Worm (Caenorhabditis elegans) whole organism, L2 larva: ENCODE results near the gene F55G7.3.

Experiments used
- C34F6.9 ChIP-seq: fragments of 150-350 bp; optimal IDR thresholded peaks from 2 replicates; lab custom pipeline; 2014; ENCODE audit warnings: missing biosample characterization, missing genetic modification characterization
- F13H6.1 ChIP-seq: sonication (generic microtip); optimal IDR thresholded peaks from 2 replicates; lab custom pipeline; 2016; ENCODE audit warnings: missing genetic modification characterization, missing compliant biosample characterization
- R02D3.7 ChIP-seq: fragments of 150-350 bp; optimal IDR thresholded peaks from 2 replicates; lab custom pipeline; 2014; ENCODE audit warnings: missing biosample characterization, missing genetic modification characterization
- Y55F3AM.14 ChIP-seq: fragments of 200-800 bp; sonication (Bioruptor generic); optimal IDR thresholded peaks from 2 replicates; lab custom pipeline; 2018; ENCODE audit warnings: mild to moderate bottlenecking, missing genetic modification characterization, missing compliant biosample characterization
- ZK546.5 ChIP-seq: sonication (generic microtip); optimal IDR thresholded peaks from 2 replicates; lab custom pipeline; 2017; ENCODE audit warnings: missing biosample characterization, missing genetic modification characterization
- alr-1 ChIP-seq: fragments of 150-350 bp; optimal IDR thresholded peaks from 2 replicates; lab custom pipeline; 2014; ENCODE audit warnings: missing biosample characterization, missing genetic modification characterization
- aly-2 ChIP-seq: fragments of 150-350 bp; optimal IDR thresholded peaks from 2 replicates; lab custom pipeline; 2014; ENCODE audit warnings: missing biosample characterization, missing genetic modification characterization
- ama-1 ChIP-seq: fragments of 150-350 bp; optimal IDR thresholded peaks from 2 replicates; lab custom pipeline; 2018; ENCODE audit warnings: inconsistent platforms
- blmp-1 ChIP-seq: sonication (generic microtip); optimal IDR thresholded peaks from 2 replicates; lab custom pipeline; 2017; ENCODE audit warnings: missing genetic modification characterization, mild to moderate bottlenecking, missing compliant biosample characterization, antibody characterized with exemption, moderate library complexity; ENCODE audit not compliant: insufficient read depth
- ceh-16 ChIP-seq: fragments of 150-350 bp; optimal IDR thresholded peaks from 2 replicates; lab custom pipeline; 2014; ENCODE audit warnings: missing biosample characterization, missing genetic modification characterization
- ceh-82 ChIP-seq: fragments of 150-350 bp; optimal IDR thresholded peaks from 2 replicates; lab custom pipeline; 2014; ENCODE audit warnings: missing biosample characterization, missing genetic modification characterization
- crh-2 ChIP-seq: sonication (generic microtip); optimal IDR thresholded peaks from 2 replicates; lab custom pipeline; 2017; ENCODE audit warnings: missing biosample characterization, missing genetic modification characterization
- dmd-4 ChIP-seq: sonication (generic microtip); optimal IDR thresholded peaks from 2 replicates; lab custom pipeline; 2017; ENCODE audit warnings: missing biosample characterization, missing genetic modification characterization
- egl-27 ChIP-seq: sonication (generic microtip); optimal IDR thresholded peaks from 3 replicates; lab custom pipeline; 2017; ENCODE audit warnings: missing biosample characterization, missing genetic modification reagents, missing genetic modification characterization
- elt-1 ChIP-seq: fragments of 150-350 bp; optimal IDR thresholded peaks from 2 replicates; lab custom pipeline; 2014; ENCODE audit warnings: missing biosample characterization, missing genetic modification characterization
- elt-3 ChIP-seq: sonication (generic microtip); optimal IDR thresholded peaks from 2 replicates; lab custom pipeline; 2017; ENCODE audit warnings: missing biosample characterization, missing genetic modification characterization
- fos-1 ChIP-seq: fragments of 150-350 bp; optimal IDR thresholded peaks from 2 replicates; lab custom pipeline; 2014; ENCODE audit warnings: missing biosample characterization, missing genetic modification characterization
- gmeb-1 ChIP-seq: fragments of 150-350 bp; optimal IDR thresholded peaks from 2 replicates; lab custom pipeline; 2014; ENCODE audit warnings: missing biosample characterization, missing genetic modification characterization
- lin-11 ChIP-seq: fragments of 150-350 bp; sonication (generic microtip); optimal IDR thresholded peaks from 2 replicates; lab custom pipeline; 2014; ENCODE audit warnings: missing biosample characterization, missing genetic modification characterization, inconsistent platforms, mixed read lengths
- lin-13 ChIP-seq: fragments of 150-350 bp; optimal IDR thresholded peaks from 2 replicates; lab custom pipeline; 2014; ENCODE audit warnings: missing biosample characterization, missing genetic modification reagents, missing genetic modification characterization
- lin-39 ChIP-seq: fragments of 150-350 bp; optimal IDR thresholded peaks from 2 replicates; lab custom pipeline; 2014; ENCODE audit warnings: missing biosample characterization, missing genetic modification reagents, missing genetic modification characterization
- lsy-2 ChIP-seq, 2 experiments: fragments of 150-350 bp in 1 of 2; sonication (generic microtip) in 1 of 2; optimal IDR thresholded peaks; 2 replicates each; lab custom pipeline; 2014 to 2017; ENCODE audit warnings: missing biosample characterization in 2 of 2, missing genetic modification characterization in 2 of 2
- mab-5 ChIP-seq: fragments of 150-350 bp; optimal IDR thresholded peaks from 2 replicates; lab custom pipeline; 2014; ENCODE audit warnings: missing biosample characterization, missing genetic modification characterization
- mbf-1 ChIP-seq: sonication (generic microtip); optimal IDR thresholded peaks from 2 replicates; lab custom pipeline; 2017; ENCODE audit warnings: missing biosample characterization, missing genetic modification characterization
- mdl-1 ChIP-seq, 2 experiments: fragments of 150-350 bp in 1 of 2; sonication (generic microtip) in 1 of 2; optimal IDR thresholded peaks; 2 replicates each; lab custom pipeline; 2017; ENCODE audit warnings: missing biosample characterization in 2 of 2, missing genetic modification characterization in 2 of 2
- nhr-10 ChIP-seq: sonication (generic microtip); optimal IDR thresholded peaks from 2 replicates; lab custom pipeline; 2017; ENCODE audit warnings: missing biosample characterization, missing genetic modification characterization
- nhr-11 ChIP-seq: fragments of 150-350 bp; optimal IDR thresholded peaks from 2 replicates; lab custom pipeline; 2014; ENCODE audit warnings: missing biosample characterization, missing genetic modification characterization
- nhr-12 ChIP-seq: fragments of 150-350 bp; optimal IDR thresholded peaks from 2 replicates; lab custom pipeline; 2014; ENCODE audit warnings: missing biosample characterization, missing genetic modification characterization
- nhr-129 ChIP-seq: fragments of 150-350 bp; optimal IDR thresholded peaks from 2 replicates; lab custom pipeline; 2014; ENCODE audit warnings: missing biosample characterization, missing genetic modification characterization
- nhr-21 ChIP-seq: fragments of 150-350 bp; optimal IDR thresholded peaks from 2 replicates; lab custom pipeline; 2014; ENCODE audit warnings: missing biosample characterization, missing genetic modification characterization
- nhr-23 ChIP-seq: fragments of 150-350 bp; optimal IDR thresholded peaks from 2 replicates; lab custom pipeline; 2014; ENCODE audit warnings: missing biosample characterization, missing genetic modification reagents, missing genetic modification characterization
- nhr-237 ChIP-seq: fragments of 150-350 bp; optimal IDR thresholded peaks from 2 replicates; lab custom pipeline; 2014; ENCODE audit warnings: missing biosample characterization, missing genetic modification characterization
- nhr-25 ChIP-seq: fragments of 150-350 bp; sonication (generic microtip); optimal IDR thresholded peaks from 3 replicates; lab custom pipeline; 2014; ENCODE audit warnings: missing biosample characterization, missing genetic modification characterization
- nhr-6 ChIP-seq: fragments of 150-350 bp; optimal IDR thresholded peaks from 2 replicates; lab custom pipeline; 2014; ENCODE audit warnings: missing biosample characterization, missing genetic modification characterization
- nhr-77 ChIP-seq: fragments of 150-350 bp; optimal IDR thresholded peaks from 2 replicates; lab custom pipeline; 2014; ENCODE audit warnings: missing biosample characterization, missing genetic modification characterization
- peb-1 ChIP-seq: fragments of 150-350 bp; optimal IDR thresholded peaks from 2 replicates; lab custom pipeline; 2014; ENCODE audit warnings: missing biosample characterization, missing genetic modification characterization
- sem-4 ChIP-seq: fragments of 150-350 bp; optimal IDR thresholded peaks from 2 replicates; lab custom pipeline; 2014; ENCODE audit warnings: missing biosample characterization, missing genetic modification reagents, missing genetic modification characterization
- skn-1 ChIP-seq: sonication (generic microtip); optimal IDR thresholded peaks from 2 replicates; lab custom pipeline; 2017; ENCODE audit warnings: missing biosample characterization, missing genetic modification characterization
- sma-3 ChIP-seq: sonication (generic microtip); optimal IDR thresholded peaks from 2 replicates; lab custom pipeline; 2016; ENCODE audit warnings: missing genetic modification reagents, missing genetic modification characterization, missing compliant biosample characterization
- sma-9 ChIP-seq, 2 experiments: fragments of 150-350 bp in 1 of 2; sonication (generic microtip) in 1 of 2; optimal IDR thresholded peaks; 2 replicates each; lab custom pipeline; 2014 to 2016; ENCODE audit warnings: missing genetic modification characterization in 2 of 2, mild to moderate bottlenecking in 1 of 2, missing biosample characterization in 1 of 2, missing compliant biosample characterization in 1 of 2, missing genetic modification reagents in 1 of 2, moderate library complexity in 1 of 2
- snpc-4 ChIP-seq: fragments of 150-350 bp; optimal IDR thresholded peaks from 2 replicates; lab custom pipeline; 2014; ENCODE audit warnings: missing biosample characterization, missing genetic modification characterization
- unc-39 ChIP-seq: fragments of 150-350 bp; optimal IDR thresholded peaks from 2 replicates; lab custom pipeline; 2014; ENCODE audit warnings: missing biosample characterization, missing genetic modification characterization
- unc-55 ChIP-seq: fragments of 150-350 bp; sonication (generic microtip); optimal IDR thresholded peaks from 3 replicates; lab custom pipeline; 2014; ENCODE audit warnings: missing biosample characterization, missing genetic modification reagents, missing genetic modification characterization
- unc-62 ChIP-seq: fragments of 150-350 bp; optimal IDR thresholded peaks from 2 replicates; lab custom pipeline; 2014; ENCODE audit warnings: missing biosample characterization, missing genetic modification reagents, missing genetic modification characterization
- zag-1 ChIP-seq: fragments of 150-350 bp; optimal IDR thresholded peaks from 2 replicates; lab custom pipeline; 2014; ENCODE audit warnings: missing biosample characterization, missing genetic modification characterization
- ztf-1 ChIP-seq: fragments of 200-800 bp; sonication (Bioruptor generic); conservative IDR thresholded peaks from 2 replicates; pipeline ENCODE4 v1.3.6; 2022; ENCODE audit warnings: missing genetic modification characterization, missing compliant biosample characterization
- ztf-11 ChIP-seq: sonication (generic microtip); optimal IDR thresholded peaks from 2 replicates; lab custom pipeline; 2017; ENCODE audit warnings: missing biosample characterization, missing genetic modification characterization
- ztf-4 ChIP-seq: fragments of 150-350 bp; optimal IDR thresholded peaks from 2 replicates; lab custom pipeline; 2014; ENCODE audit warnings: missing biosample characterization, missing genetic modification characterization

Gene F55G7.3

DNA sequence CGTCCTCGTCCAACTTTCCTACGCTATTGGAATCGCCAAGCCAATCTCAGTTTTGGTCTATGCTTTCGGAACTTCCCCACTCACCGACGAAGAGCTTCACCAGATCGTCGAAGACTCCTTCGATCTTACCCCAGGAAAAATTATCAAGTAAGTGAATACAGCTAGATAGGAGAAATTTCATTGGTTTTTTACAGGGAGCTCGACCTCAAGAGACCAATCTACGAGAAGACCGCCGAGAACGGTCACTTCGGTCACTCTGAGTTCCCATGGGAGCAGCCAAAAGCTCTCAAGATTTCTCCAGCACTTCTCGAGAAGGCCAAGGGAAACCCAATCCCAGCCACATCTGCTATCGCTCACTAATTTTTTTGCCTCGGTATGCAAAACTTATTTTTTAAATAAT lies 25.2 kb upstream of the F55G7.3 start:
- TF ChIP-seq unc-62, result no peak
- no peak for TF ChIP-seq unc-55 (GFP tag; lab: Kevin White, UChicago)
- TF ChIP-seq blmp-1 (tag; lab: Kevin White, UChicago), result no peak
- no peak for TF ChIP-seq gmeb-1 (tag; lab: Kevin White, UChicago)
- no peak for TF ChIP-seq ztf-1
- TF ChIP-seq lin-39, result no peak
- no peak for TF ChIP-seq egl-27 (tag; lab: Kevin White, UChicago)
- no peak for TF ChIP-seq nhr-25 (tag; lab: Kevin White, UChicago)
- TF ChIP-seq ztf-11 (tag; lab: Kevin White, UChicago), result no peak
- TF ChIP-seq ZK546.5, result no peak
- no peak for TF ChIP-seq elt-3 (tag; lab: Kevin White, UChicago)

DNA sequence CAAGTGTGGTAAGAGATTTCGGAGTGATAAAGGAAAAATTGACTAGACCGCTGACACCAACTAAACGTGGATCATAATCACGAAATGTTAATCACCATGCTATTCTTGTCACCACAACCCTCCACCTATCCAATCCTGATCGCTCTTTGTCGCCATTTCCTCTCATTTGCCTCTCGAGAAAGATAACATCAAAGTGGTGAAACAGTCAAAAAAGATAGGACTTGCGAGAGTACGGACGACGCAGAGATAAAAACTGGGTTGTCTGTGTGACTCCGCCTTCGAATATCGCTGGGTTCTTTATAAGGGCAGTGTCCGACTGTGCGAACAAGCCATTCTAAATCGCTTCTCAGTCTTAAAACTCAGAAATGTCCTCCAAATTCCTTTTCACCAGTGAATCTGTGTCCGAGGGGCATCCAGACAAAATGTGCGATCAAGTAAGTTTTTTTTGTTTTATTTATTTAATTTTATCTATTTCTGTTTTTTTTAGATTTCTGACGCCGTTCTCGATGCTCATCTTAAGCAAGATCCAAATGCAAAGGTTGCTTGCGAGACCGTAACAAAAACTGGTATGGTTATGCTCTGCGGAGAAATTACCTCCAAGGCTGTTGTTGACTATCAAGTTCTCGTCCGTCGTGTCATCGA lies 23.9 kb upstream of the F55G7.3 start, which contains the start of gene sams-1:
TSS of gene sams-1 (plus strand) at position 300 of the 642 bp plus-strand sequence.
- TF ChIP-seq C34F6.9 (tag; lab: Kevin White, UChicago) (no peak), nhr-237 (tag; lab: Kevin White, UChicago) (no peak), skn-1 (no peak), nhr-6 (tag; lab: Kevin White, UChicago) (no peak), peb-1 (tag; lab: Kevin White, UChicago) (no peak), fos-1 (tag; lab: Kevin White, UChicago) (peak; percentile 71), nhr-129 (tag; lab: Kevin White, UChicago) (peak; percentile 23), sma-9 (GFP tag; optimal IDR thresholded peaks at IDR 0.05; lab: Kevin White, UChicago) (peak; percentile 68), sma-9 (tag; optimal IDR thresholded peaks at IDR 0.05; lab: Kevin White, UChicago) (no peak), crh-2 (tag; lab: Kevin White, UChicago) (no peak), unc-62 (no peak), nhr-23 (no peak), nhr-21 (tag; lab: Kevin White, UChicago) (no peak), unc-55 (GFP tag; lab: Kevin White, UChicago) (no peak), ZK546.5 (no peak), elt-1 (no peak), zag-1 (tag; lab: Kevin White, UChicago) (no peak), Y55F3AM.14 (no peak), ceh-16 (tag; lab: Kevin White, UChicago) (peak; percentile 37), lin-13 (no peak), lsy-2 (tag; optimal IDR thresholded peaks at IDR 0.05; lab: Kevin White, UChicago) (no peak), dmd-4 (no peak), nhr-10 (no peak), elt-3 (tag; lab: Kevin White, UChicago) (no peak), ama-1 (lab: Kevin White, UChicago) (peak; percentile 46), nhr-25 (tag; lab: Kevin White, UChicago) (peak; percentile 19), F13H6.1 (tag; lab: Kevin White, UChicago) (no peak), mdl-1 (tag; optimal IDR thresholded peaks at IDR 0.05; lab: Kevin White, UChicago) (peak in 1 of 2 experiments; percentile 2), nhr-12 (tag; lab: Kevin White, UChicago) (no peak), mab-5 (tag; lab: Kevin White, UChicago) (no peak), R02D3.7 (no peak), ceh-82 (tag; lab: Kevin White, UChicago) (no peak), nhr-11 (no peak), sma-3 (GFP tag; lab: Kevin White, UChicago) (no peak), nhr-77 (tag; lab: Kevin White, UChicago) (no peak), snpc-4 (tag; lab: Kevin White, UChicago) (no peak), lin-11 (no peak), aly-2 (no peak), lin-39 (no peak), unc-39 (tag; lab: Kevin White, UChicago) (no peak), alr-1 (tag; lab: Kevin White, UChicago) (no peak), sem-4 (tag; lab: Kevin White, UChicago) (no peak), gmeb-1 (tag; lab: Kevin White, UChicago) (no peak), ztf-11 (tag; lab: Kevin White, UChicago) (no peak), ztf-4 (tag; lab: Kevin White, UChicago) (no peak), ztf-1 (no peak), egl-27 (tag; lab: Kevin White, UChicago) (peak; percentile 10), mbf-1 (no peak), blmp-1 (tag; lab: Kevin White, UChicago) (no peak)
